Fruit fly (Drosophila melanogaster) whole organism, wandering third instar larva: ENCODE data around the gene Sgs7.

ENCODE experiments used
- Abd-B ChIP-seq: fragments of >200 bp; optimal IDR thresholded peaks from 2 replicates; lab custom pipeline; 2017; ENCODE audit warnings: missing biosample characterization, missing genetic modification characterization
- CG32264 ChIP-seq: fragments of 200-800 bp; sonication (Bioruptor generic); optimal IDR thresholded peaks from 2 replicates; lab custom pipeline; 2016; ENCODE audit warnings: missing biosample characterization, missing genetic modification characterization
- CG9705 ChIP-seq: fragments of 200-800 bp; sonication (Bioruptor generic); optimal IDR thresholded peaks from 2 replicates; lab custom pipeline; 2018; ENCODE audit warnings: missing biosample characterization, mild to moderate bottlenecking, missing genetic modification characterization
- CrebA ChIP-seq: fragments of 200-800 bp; sonication (Bioruptor generic); optimal IDR thresholded peaks from 2 replicates; lab custom pipeline; 2016; ENCODE audit warnings: missing biosample characterization, mild to moderate bottlenecking, missing genetic modification characterization, borderline replicate concordance
- Dfd ChIP-seq: fragments of >200 bp; optimal IDR thresholded peaks from 2 replicates; lab custom pipeline; 2017; ENCODE audit warnings: missing biosample characterization, missing genetic modification characterization
- Dif ChIP-seq: fragments of 200-275, 200-300 bp; sonication (Bioruptor generic); optimal IDR thresholded peaks from 2 replicates; lab custom pipeline; 2018; ENCODE audit warnings: missing biosample characterization, missing genetic modification characterization; ENCODE audit not compliant: partially characterized antibody
- GATAd ChIP-seq: sonication (Bioruptor generic); optimal IDR thresholded peaks from 2 replicates; lab custom pipeline; 2016; ENCODE audit warnings: missing biosample characterization, missing genetic modification characterization
- HLH106 ChIP-seq: fragments of 200-800 bp; optimal IDR thresholded peaks from 3 replicates; lab custom pipeline; 2019; ENCODE audit warnings: missing biosample characterization, mild to moderate bottlenecking, missing genetic modification characterization, moderate library complexity
- Hnf4 ChIP-seq: fragments of 200-800 bp; sonication (Bioruptor generic); optimal IDR thresholded peaks from 2 replicates; lab custom pipeline; 2016; ENCODE audit warnings: missing biosample characterization, mild to moderate bottlenecking, missing genetic modification characterization
- Hr78 ChIP-seq: fragments of >200 bp; optimal IDR thresholded peaks from 2 replicates; lab custom pipeline; 2017; ENCODE audit warnings: missing biosample characterization, missing genetic modification characterization
- Hr83 ChIP-seq: fragments of 200-300 bp; sonication (Bioruptor generic); optimal IDR thresholded peaks from 2 replicates; lab custom pipeline; 2016; ENCODE audit warnings: missing biosample characterization, mild to moderate bottlenecking, missing genetic modification characterization, moderate library complexity; ENCODE audit not compliant: poor library complexity, severe bottlenecking
- Jra ChIP-seq: sonication (Bioruptor generic); optimal IDR thresholded peaks from 2 replicates; lab custom pipeline; 2016; ENCODE audit warnings: missing biosample characterization, missing genetic modification characterization
- Mio ChIP-seq: sonication (Bioruptor generic); optimal IDR thresholded peaks from 2 replicates; lab custom pipeline; 2016; ENCODE audit warnings: missing biosample characterization, missing genetic modification characterization
- Myc ChIP-seq: fragments of >200 bp; optimal IDR thresholded peaks from 2 replicates; lab custom pipeline; 2017
- N ChIP-seq: fragments of >200 bp; optimal IDR thresholded peaks from 2 replicates; lab custom pipeline; 2018; ENCODE audit warnings: missing biosample characterization, missing external identifiers, missing genetic modification characterization
- OdsH ChIP-seq: fragments of 200-800 bp; sonication (Bioruptor generic); optimal IDR thresholded peaks from 2 replicates; lab custom pipeline; 2016; ENCODE audit warnings: missing biosample characterization, mild to moderate bottlenecking, missing genetic modification characterization
- Rel ChIP-seq, 2 experiments: fragments of 200-800 bp; sonication (Bioruptor generic) in 1 of 2; optimal IDR thresholded peaks; 2 replicates in 1 of 2; 3 replicates in 1 of 2; lab custom pipeline; 2016 to 2019; ENCODE audit warnings: mild to moderate bottlenecking in 2 of 2, missing biosample characterization in 2 of 2, missing genetic modification characterization in 2 of 2, moderate library complexity in 1 of 2
- Sp1 ChIP-seq: fragments of 200-800 bp; sonication (Bioruptor generic); optimal IDR thresholded peaks from 3 replicates; lab custom pipeline; 2019; ENCODE audit warnings: missing biosample characterization, mild to moderate bottlenecking, missing genetic modification characterization, moderate library complexity
- Vsx2 ChIP-seq: fragments of 200-300, 225-300 bp; sonication (Bioruptor generic); optimal IDR thresholded peaks from 2 replicates; lab custom pipeline; 2018; ENCODE audit warnings: missing biosample characterization, missing genetic modification characterization; ENCODE audit not compliant: partially characterized antibody
- br ChIP-seq: fragments of 200-800 bp; sonication (Bioruptor generic); optimal IDR thresholded peaks from 2 replicates; lab custom pipeline; 2016; ENCODE audit warnings: missing biosample characterization, missing genetic modification characterization
- brk ChIP-seq: fragments of 200-800 bp; sonication (Bioruptor generic); optimal IDR thresholded peaks from 2 replicates; lab custom pipeline; 2016; ENCODE audit warnings: missing biosample characterization, mild to moderate bottlenecking, missing genetic modification characterization
- dl ChIP-seq, 2 experiments: fragments of 175-275, 200-275 bp in 1 of 2; fragments of 200-275 bp in 1 of 2; sonication (Bioruptor generic); optimal IDR thresholded peaks; lab custom pipeline; 2018; ENCODE audit warnings: mild to moderate bottlenecking in 2 of 2, missing biosample characterization in 2 of 2, missing genetic modification characterization in 2 of 2, moderate library complexity in 2 of 2; ENCODE audit not compliant: partially characterized antibody in 2 of 2, insufficient read depth in 1 of 2
- dmrt93B ChIP-seq: fragments of 200-800 bp; sonication (Bioruptor generic); optimal IDR thresholded peaks from 2 replicates; lab custom pipeline; 2018; ENCODE audit warnings: missing biosample characterization, mild to moderate bottlenecking, missing genetic modification characterization
- dsf ChIP-seq: sonication (Bioruptor generic); optimal IDR thresholded peaks from 2 replicates; lab custom pipeline; 2016; ENCODE audit warnings: missing biosample characterization, missing genetic modification characterization, borderline replicate concordance
- ey ChIP-seq: fragments of 200-800 bp; sonication (Bioruptor generic); optimal IDR thresholded peaks from 2 replicates; lab custom pipeline; 2016; ENCODE audit warnings: missing biosample characterization, missing genetic modification characterization
- foxo ChIP-seq, 2 experiments: fragments of 200-800 bp; sonication (Bioruptor generic); optimal IDR thresholded peaks; 2 replicates in 1 of 2; 3 replicates in 1 of 2; lab custom pipeline; 2016 to 2017; ENCODE audit warnings: missing biosample characterization in 2 of 2, missing genetic modification characterization in 2 of 2
- fru ChIP-seq: fragments of 200-800 bp; sonication (Bioruptor generic); optimal IDR thresholded peaks from 3 replicates; lab custom pipeline; 2016; ENCODE audit warnings: missing biosample characterization, mild to moderate bottlenecking, missing genetic modification characterization
- h ChIP-seq: fragments of 200-800 bp; sonication (Bioruptor generic); optimal IDR thresholded peaks from 3 replicates; lab custom pipeline; 2016; ENCODE audit warnings: missing biosample characterization, mild to moderate bottlenecking, missing genetic modification characterization
- jim ChIP-seq: fragments of 175-275, 200-325 bp; sonication (Bioruptor generic); optimal IDR thresholded peaks from 2 replicates; lab custom pipeline; 2016; ENCODE audit warnings: missing biosample characterization, mild to moderate bottlenecking, missing genetic modification characterization
- lola ChIP-seq: fragments of >200 bp; optimal IDR thresholded peaks from 2 replicates; lab custom pipeline; 2017; ENCODE audit warnings: missing biosample characterization, missing genetic modification characterization
- psq ChIP-seq: fragments of 200-800 bp; sonication (Bioruptor generic); optimal IDR thresholded peaks from 3 replicates; lab custom pipeline; 2017; ENCODE audit warnings: missing biosample characterization, mild to moderate bottlenecking, missing genetic modification characterization, moderate library complexity
- rgr ChIP-seq: fragments of 200-800 bp; sonication (Bioruptor generic); optimal IDR thresholded peaks from 3 replicates; lab custom pipeline; 2016; ENCODE audit warnings: missing biosample characterization, mild to moderate bottlenecking, missing genetic modification characterization
- sage ChIP-seq: fragments of 200-800 bp; sonication (Bioruptor generic); optimal IDR thresholded peaks from 2 replicates; lab custom pipeline; 2016; ENCODE audit warnings: missing biosample characterization, mild to moderate bottlenecking, missing genetic modification characterization
- sv ChIP-seq: fragments of 200-800 bp; sonication (Bioruptor generic); optimal IDR thresholded peaks from 3 replicates; lab custom pipeline; 2016; ENCODE audit warnings: missing biosample characterization, missing genetic modification characterization
- tai ChIP-seq: sonication (Bioruptor generic); optimal IDR thresholded peaks from 2 replicates; lab custom pipeline; 2016; ENCODE audit warnings: missing biosample characterization, missing genetic modification characterization
- usp ChIP-seq: fragments of >200 bp; optimal IDR thresholded peaks from 2 replicates; lab custom pipeline; 2017; ENCODE audit warnings: missing biosample characterization, missing genetic modification characterization
- woc ChIP-seq: sonication (Bioruptor generic); optimal IDR thresholded peaks from 2 replicates; lab custom pipeline; 2016; ENCODE audit warnings: missing biosample characterization, mild to moderate bottlenecking, missing genetic modification characterization

The Sgs7 gene

dm6 chr3L:11488264-11488663, 21.4 kb upstream of the Sgs7 start:
- TF ChIP-seq Rel (GFP tag; optimal IDR thresholded peaks at IDR 0.05; lab: Kevin White, UChicago): no peak
- TF ChIP-seq Rel (tag; optimal IDR thresholded peaks at IDR 0.05; lab: Kevin White, UChicago): no peak
- TF ChIP-seq dsf: no peak
- TF ChIP-seq Myc (lab: Kevin White, UChicago): no peak
- no peak for TF ChIP-seq jim (GFP tag; lab: Kevin White, UChicago)
- TF ChIP-seq rgr (GFP tag; lab: Kevin White, UChicago): no peak
- no peak for TF ChIP-seq tai (GFP tag; lab: Kevin White, UChicago)
- no peak for TF ChIP-seq dl (GFP tag; optimal IDR thresholded peaks at IDR 0.05; lab: Kevin White, UChicago; ENCODE audit: insufficient read depth in 1 of 2, partially characterized antibody in 2 of 2)
- TF ChIP-seq fru (GFP tag; lab: Kevin White, UChicago): no peak
- TF ChIP-seq dmrt93B (GFP tag; lab: Kevin White, UChicago): no peak

- TF ChIP-seq tai (GFP tag; lab: Kevin White, UChicago) (no peak), CG32264 (no peak), br (GFP tag; lab: Kevin White, UChicago) (no peak), Dif (GFP tag; lab: Kevin White, UChicago) (no peak), HLH106 (tag; lab: Kevin White, UChicago) (no peak), Mio (GFP tag; lab: Kevin White, UChicago) (no peak), h (GFP tag; lab: Kevin White, UChicago) (no peak), lola (GFP tag; lab: Kevin White, UChicago) (no peak), Rel (GFP tag; optimal IDR thresholded peaks at IDR 0.05; lab: Kevin White, UChicago) (no peak), Rel (tag; optimal IDR thresholded peaks at IDR 0.05; lab: Kevin White, UChicago) (no peak), CG9705 (GFP tag; lab: Kevin White, UChicago) (no peak), ey (no peak), sage (GFP tag; lab: Kevin White, UChicago) (no peak), fru (GFP tag; lab: Kevin White, UChicago) (no peak), N (GFP tag; lab: Kevin White, UChicago) (no peak), Hr78 (GFP tag; lab: Kevin White, UChicago) (no peak), foxo (GFP tag; optimal IDR thresholded peaks at IDR 0.05; lab: Kevin White, UChicago) (no peak), dmrt93B (GFP tag; lab: Kevin White, UChicago) (no peak), woc (GFP tag; lab: Kevin White, UChicago) (no peak)
Observed at dm6 chr3L:11489489-11489888, 20.2 kb upstream of the Sgs7 start.

DNA sequence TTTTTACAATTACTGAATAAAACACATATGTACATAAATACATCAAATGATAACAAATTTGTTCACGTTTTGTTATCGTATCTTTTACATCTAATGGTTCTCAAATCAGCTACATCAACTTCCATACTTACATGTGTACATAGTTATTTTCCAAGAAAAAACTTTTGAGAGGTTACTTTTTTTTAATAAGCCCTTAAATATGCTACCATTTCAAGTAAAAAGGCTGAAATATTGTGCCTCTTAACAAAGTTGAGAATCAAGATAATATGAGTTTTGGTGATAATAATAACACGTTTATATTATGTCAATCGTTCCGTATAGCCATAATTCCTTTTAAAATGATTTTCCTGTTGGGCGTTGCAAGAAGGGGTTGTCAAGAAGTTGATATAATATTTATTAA, 19.1 kb upstream of the Sgs7 start:
- peak; percentile 11 for TF ChIP-seq tai (GFP tag; lab: Kevin White, UChicago)
- no peak for TF ChIP-seq ey

DNA sequence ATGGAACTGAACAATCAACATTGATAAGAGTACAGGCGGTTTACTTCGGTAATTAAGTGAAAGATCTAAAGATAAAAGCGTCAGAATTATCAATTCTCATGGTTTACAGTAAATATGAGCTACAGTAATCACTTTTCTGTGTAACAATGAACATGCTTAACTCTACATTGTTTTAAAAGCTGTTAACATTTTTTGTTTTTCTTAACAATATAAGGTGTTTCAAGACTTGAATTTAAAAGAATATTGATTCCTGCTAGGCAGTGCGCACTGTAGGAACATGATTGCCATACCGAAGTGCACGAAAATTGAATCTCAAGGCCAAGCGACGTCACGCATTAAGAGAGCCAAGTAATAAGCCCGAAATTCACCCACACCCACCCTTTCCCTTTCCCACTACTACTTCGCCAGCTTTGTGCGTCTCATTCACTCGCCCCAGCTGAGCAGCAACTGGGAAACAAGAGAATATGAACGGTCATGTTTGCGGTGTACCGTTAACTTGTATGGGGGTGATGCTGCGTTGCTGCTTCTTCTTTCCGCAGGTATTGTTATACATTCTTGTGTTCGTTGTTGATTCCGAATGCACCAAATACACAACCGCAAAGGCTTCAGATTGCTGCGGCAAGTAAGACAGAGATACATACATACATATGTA, 18.3 kb upstream of the Sgs7 start:
- peak; percentile 64 for TF ChIP-seq Jra (GFP tag; lab: Kevin White, UChicago)
- no peak for TF ChIP-seq Vsx2 (GFP tag; lab: Kevin White, UChicago)
- TF ChIP-seq jim (GFP tag; lab: Kevin White, UChicago): no peak
- peak; percentile 94 for TF ChIP-seq rgr (GFP tag; lab: Kevin White, UChicago)
- peak; percentile 83 for TF ChIP-seq brk (GFP tag; lab: Kevin White, UChicago)
- TF ChIP-seq br (GFP tag; lab: Kevin White, UChicago): peak; percentile 89
- peak; percentile 73 for TF ChIP-seq CG9705 (GFP tag; lab: Kevin White, UChicago)
- peak; percentile 45 for TF ChIP-seq Hr83 (GFP tag; lab: Kevin White, UChicago)
- TF ChIP-seq psq (GFP tag; lab: Kevin White, UChicago): peak; percentile 80
- peak; percentile 78 for TF ChIP-seq tai (GFP tag; lab: Kevin White, UChicago)
- peak; percentile 38 for TF ChIP-seq sage (GFP tag; lab: Kevin White, UChicago)
- TF ChIP-seq Sp1 (GFP tag; lab: Kevin White, UChicago): peak; percentile 85
- TF ChIP-seq Hr78 (GFP tag; lab: Kevin White, UChicago): no peak
- TF ChIP-seq Dif (GFP tag; lab: Kevin White, UChicago): no peak
- TF ChIP-seq Myc (lab: Kevin White, UChicago): no peak
- no peak for TF ChIP-seq Rel (GFP tag; optimal IDR thresholded peaks at IDR 0.05; lab: Kevin White, UChicago)
- TF ChIP-seq Rel (tag; optimal IDR thresholded peaks at IDR 0.05; lab: Kevin White, UChicago): peak; percentile 73
- peak; percentile 71 for TF ChIP-seq dmrt93B (GFP tag; lab: Kevin White, UChicago)
- TF ChIP-seq h (GFP tag; lab: Kevin White, UChicago): peak; percentile 95
- TF ChIP-seq OdsH: peak; percentile 92
- no peak for TF ChIP-seq sv (GFP tag; lab: Kevin White, UChicago)
- TF ChIP-seq fru (GFP tag; lab: Kevin White, UChicago): peak; percentile 94
- peak; percentile 13 for TF ChIP-seq Mio (GFP tag; lab: Kevin White, UChicago)
- TF ChIP-seq ey: peak; percentile 93
- peak; percentile 75 for TF ChIP-seq CG32264
- TF ChIP-seq CrebA (GFP tag; lab: Kevin White, UChicago): peak; percentile 18
- peak in 1 of 2 experiments; percentile 94 for TF ChIP-seq foxo (GFP tag; optimal IDR thresholded peaks at IDR 0.05; lab: Kevin White, UChicago)
- TF ChIP-seq Abd-B (GFP tag; lab: Kevin White, UChicago): no peak
- no peak for TF ChIP-seq lola (GFP tag; lab: Kevin White, UChicago)
- no peak for TF ChIP-seq usp (GFP tag; lab: Kevin White, UChicago)
- no peak for TF ChIP-seq dsf
- no peak for TF ChIP-seq GATAd
- peak; percentile 76 for TF ChIP-seq woc (GFP tag; lab: Kevin White, UChicago)
- TF ChIP-seq Dfd (GFP tag; lab: Kevin White, UChicago): no peak
- peak; percentile 93 for TF ChIP-seq Hnf4
- no peak for TF ChIP-seq N (GFP tag; lab: Kevin White, UChicago)
- no peak for TF ChIP-seq dl (GFP tag; optimal IDR thresholded peaks at IDR 0.05; lab: Kevin White, UChicago; ENCODE audit: insufficient read depth in 1 of 2, partially characterized antibody in 2 of 2)
